Worm (Caenorhabditis elegans) whole organism, mixed stage, embryonic: ENCODE results near the gene F38A5.2.

ENCODE experiments used
- bed-3 ChIP-seq: fragments of 200-800 bp; sonication (Bioruptor generic); optimal IDR thresholded peaks from 3 replicates; lab custom pipeline; 2018; ENCODE audit warnings: mild to moderate bottlenecking, missing genetic modification characterization, moderate library complexity, missing compliant biosample characterization
- ceh-83 ChIP-seq: fragments of 200-800 bp; sonication (Bioruptor generic); optimal IDR thresholded peaks from 2 replicates; lab custom pipeline; 2018; ENCODE audit warnings: mild to moderate bottlenecking, missing genetic modification characterization, missing compliant biosample characterization
- hlh-1 ChIP-seq: fragments of 150-350 bp; optimal IDR thresholded peaks from 2 replicates; lab custom pipeline; 2014; ENCODE audit warnings: missing biosample characterization, missing genetic modification reagents, missing genetic modification characterization
- lin-13 ChIP-seq: fragments of 150-350 bp; optimal IDR thresholded peaks from 2 replicates; lab custom pipeline; 2014; ENCODE audit warnings: missing biosample characterization, missing genetic modification characterization
- mab-5 ChIP-seq: fragments of 150-350 bp; optimal IDR thresholded peaks from 2 replicates; lab custom pipeline; 2014; ENCODE audit warnings: missing biosample characterization, missing genetic modification characterization
- nhr-12 ChIP-seq: fragments of 150-350 bp; optimal IDR thresholded peaks from 2 replicates; lab custom pipeline; 2014; ENCODE audit warnings: missing biosample characterization, missing genetic modification characterization
- nhr-237 ChIP-seq: fragments of 150-350 bp; optimal IDR thresholded peaks from 2 replicates; lab custom pipeline; 2014; ENCODE audit warnings: missing biosample characterization, missing genetic modification characterization
- nhr-28 ChIP-seq: fragments of 150-350 bp; optimal IDR thresholded peaks from 2 replicates; lab custom pipeline; 2014; ENCODE audit warnings: missing biosample characterization, missing genetic modification characterization
- pha-4 ChIP-seq: fragments of 150-350 bp; optimal IDR thresholded peaks from 2 replicates; lab custom pipeline; 2018; ENCODE audit warnings: missing biosample characterization, missing genetic modification reagents, missing genetic modification characterization
- snpc-4 ChIP-seq: fragments of 150-350 bp; optimal IDR thresholded peaks from 2 replicates; lab custom pipeline; 2014; ENCODE audit warnings: missing biosample characterization, missing genetic modification characterization
- unc-120 ChIP-seq: sonication (generic microtip); optimal IDR thresholded peaks from 2 replicates; lab custom pipeline; 2017; ENCODE audit warnings: missing genetic modification characterization, missing compliant biosample characterization; ENCODE audit not compliant: poor library complexity, severe bottlenecking
- unc-62 ChIP-seq: fragments of 150-350 bp; optimal IDR thresholded peaks from 2 replicates; lab custom pipeline; 2014; ENCODE audit warnings: missing biosample characterization, missing genetic modification reagents, missing genetic modification characterization

DNA sequence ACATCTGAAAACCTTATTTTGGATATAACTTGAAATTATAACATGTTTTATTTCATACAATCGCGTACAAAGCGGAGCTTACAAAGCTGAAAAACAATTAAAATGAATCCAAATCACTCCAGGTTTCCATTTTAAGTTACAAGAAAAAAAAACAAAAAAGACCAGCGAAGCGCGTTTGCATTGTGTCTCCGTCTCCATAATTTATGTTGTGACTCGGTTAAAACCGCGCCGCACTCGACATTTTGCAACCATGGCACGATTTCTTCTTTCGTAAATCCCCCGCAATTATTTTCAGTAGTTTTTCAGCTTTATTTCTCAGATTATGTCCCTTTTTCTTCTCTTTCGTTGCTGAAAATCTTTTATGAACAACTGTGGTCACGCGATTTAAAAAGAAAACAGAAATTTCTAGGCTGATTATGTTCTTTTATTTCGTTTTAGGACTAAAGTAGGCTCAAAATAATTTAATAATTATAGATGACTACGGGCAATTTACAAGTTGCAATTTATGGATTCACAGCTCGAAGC is at the start of gene F38A5.2, which contains the start of gene dnj-11:
- no peak for TF ChIP-seq nhr-12 (tag; lab: Kevin White, UChicago)
- TF ChIP-seq hlh-1 = peak; percentile 25
- TF ChIP-seq lin-13 = peak; percentile 68
- TF ChIP-seq nhr-237 (tag; lab: Kevin White, UChicago) = peak; percentile 78
- TF ChIP-seq unc-62 = no peak
- TF ChIP-seq nhr-28 (tag; lab: Kevin White, UChicago) = no peak
- TF ChIP-seq unc-120 (tag; lab: Kevin White, UChicago) = peak; percentile 55
- no peak for TF ChIP-seq bed-3 (GFP tag; lab: Kevin White, UChicago)
- no peak for TF ChIP-seq ceh-83 (GFP tag; lab: Kevin White, UChicago)
- TF ChIP-seq snpc-4 (tag; lab: Kevin White, UChicago) = no peak
- TF ChIP-seq pha-4 (tag; lab: Kevin White, UChicago) = peak; percentile 64
- TF ChIP-seq mab-5 = no peak
